Worm (Caenorhabditis elegans) whole organism, young adult: ENCODE data around the gene snr-6.

ENCODE experiments used
- B0261.1 ChIP-seq: sonication (generic microtip); optimal IDR thresholded peaks from 2 replicates; lab custom pipeline; 2016; ENCODE audit warnings: mild to moderate bottlenecking, missing genetic modification characterization, moderate library complexity, missing compliant biosample characterization
- C06A6.2 ChIP-seq: fragments of 200-800 bp; sonication (Bioruptor generic); conservative IDR thresholded peaks from 2 replicates; pipeline ENCODE4 v1.3.6; 2022; ENCODE audit warnings: missing genetic modification characterization, missing compliant biosample characterization
- C17E4.6 ChIP-seq: fragments of 200-800 bp; sonication (Bioruptor generic); IDR thresholded peaks from 2 replicates; pipeline ENCODE4 v1.3.6; 2022; ENCODE audit warnings: missing genetic modification reagents, missing genetic modification characterization, missing compliant biosample characterization
- D2030.7 ChIP-seq: fragments of 200-800 bp; sonication (Bioruptor generic); IDR thresholded peaks from 2 replicates; pipeline ENCODE4 v1.3.6; 2022; ENCODE audit warnings: missing genetic modification reagents, missing genetic modification characterization, missing compliant biosample characterization
- F49E8.2 ChIP-seq: sonication (generic microtip); optimal IDR thresholded peaks from 3 replicates; lab custom pipeline; 2017; ENCODE audit warnings: missing genetic modification characterization, mild to moderate bottlenecking, missing compliant biosample characterization, antibody characterized with exemption, moderate library complexity; ENCODE audit not compliant: insufficient read depth
- F52B5.7 ChIP-seq: sonication (generic microtip); optimal IDR thresholded peaks from 2 replicates; lab custom pipeline; 2016; ENCODE audit warnings: mild to moderate bottlenecking, missing genetic modification characterization, missing compliant biosample characterization
- F57C9.4 ChIP-seq: sonication (generic microtip); optimal IDR thresholded peaks from 2 replicates; lab custom pipeline; 2017; ENCODE audit warnings: mild to moderate bottlenecking, missing genetic modification characterization, missing compliant biosample characterization
- K12H6.12 ChIP-seq: fragments of 200-800 bp; sonication (Bioruptor generic); optimal IDR thresholded peaks from 2 replicates; lab custom pipeline; 2018; ENCODE audit warnings: mild to moderate bottlenecking, missing genetic modification characterization, missing compliant biosample characterization
- T07F8.4 ChIP-seq: sonication (generic microtip); optimal IDR thresholded peaks from 2 replicates; lab custom pipeline; 2016; ENCODE audit warnings: mild to moderate bottlenecking, missing genetic modification characterization, moderate library complexity, missing compliant biosample characterization
- Y53F4B.3 ChIP-seq: fragments of 200-800 bp; sonication (Bioruptor generic); IDR thresholded peaks from 2 replicates; pipeline ENCODE4 v1.3.6; 2022; ENCODE audit warnings: missing genetic modification reagents, missing genetic modification characterization, missing compliant biosample characterization
- Y56A3A.18 ChIP-seq: fragments of 200-800 bp; sonication (Bioruptor generic); IDR thresholded peaks from 2 replicates; pipeline ENCODE4 v1.3.6; 2022; ENCODE audit warnings: missing genetic modification reagents, missing genetic modification characterization, missing compliant biosample characterization
- Y67H2A.10 ChIP-seq: fragments of 200-800 bp; sonication (Bioruptor generic); conservative IDR thresholded peaks from 2 replicates; pipeline ENCODE4 v1.3.6; 2022; ENCODE audit warnings: missing genetic modification reagents, missing genetic modification characterization, missing compliant biosample characterization
- akir-1 ChIP-seq: fragments of 200-800 bp; sonication (Bioruptor generic); optimal IDR thresholded peaks from 2 replicates; lab custom pipeline; 2018; ENCODE audit warnings: mild to moderate bottlenecking, missing genetic modification characterization, moderate library complexity, missing compliant biosample characterization
- aptf-2 ChIP-seq: fragments of 200-800 bp; sonication (Bioruptor generic); conservative IDR thresholded peaks from 2 replicates; pipeline ENCODE4 v1.3.6; 2022; ENCODE audit warnings: missing genetic modification reagents, missing genetic modification characterization, missing compliant biosample characterization
- atf-7 ChIP-seq: sonication (generic microtip); optimal IDR thresholded peaks from 2 replicates; lab custom pipeline; 2017; ENCODE audit warnings: mild to moderate bottlenecking, missing genetic modification characterization, missing compliant biosample characterization
- attf-6 ChIP-seq: fragments of 200-800 bp; sonication (Bioruptor generic); IDR thresholded peaks from 2 replicates; pipeline ENCODE4 v1.3.6; 2022; ENCODE audit warnings: missing genetic modification reagents, missing genetic modification characterization, missing compliant biosample characterization
- bed-1 ChIP-seq: fragments of 200-800 bp; sonication (Bioruptor generic); IDR thresholded peaks from 2 replicates; pipeline ENCODE4 v1.3.6; 2022; ENCODE audit warnings: missing genetic modification reagents, missing genetic modification characterization, missing compliant biosample characterization
- ccch-3 ChIP-seq: fragments of 200-800 bp; sonication (Bioruptor generic); optimal IDR thresholded peaks from 2 replicates; lab custom pipeline; 2018; ENCODE audit warnings: mild to moderate bottlenecking, missing genetic modification characterization, missing compliant biosample characterization
- ceh-91 ChIP-seq: fragments of 200-800 bp; sonication (Bioruptor generic); IDR thresholded peaks from 2 replicates; pipeline ENCODE4 v1.3.6; 2022; ENCODE audit warnings: missing genetic modification reagents, missing genetic modification characterization, missing compliant biosample characterization
- ekl-4 ChIP-seq: fragments of 200-800 bp; sonication (Bioruptor generic); IDR thresholded peaks from 2 replicates; pipeline ENCODE4 v1.3.6; 2022; ENCODE audit warnings: missing genetic modification reagents, missing genetic modification characterization, missing compliant biosample characterization
- ets-4 ChIP-seq: fragments of 200-800 bp; sonication (Bioruptor generic); optimal IDR thresholded peaks from 2 replicates; lab custom pipeline; 2018; ENCODE audit warnings: mild to moderate bottlenecking, missing genetic modification characterization, missing compliant biosample characterization
- hmg-20 ChIP-seq: fragments of 200-800 bp; sonication (Bioruptor generic); IDR thresholded peaks from 2 replicates; pipeline ENCODE4 v1.3.6; 2022; ENCODE audit warnings: missing genetic modification reagents, missing genetic modification characterization, missing compliant biosample characterization
- hrde-1 ChIP-seq: sonication (generic microtip); optimal IDR thresholded peaks from 2 replicates; lab custom pipeline; 2016; ENCODE audit warnings: missing genetic modification characterization, mild to moderate bottlenecking, missing compliant biosample characterization, moderate library complexity, missing genotype, missing genetic modification reagents, borderline replicate concordance
- hsf-1 ChIP-seq: fragments of 200-800 bp; sonication (Bioruptor generic); IDR thresholded peaks from 2 replicates; pipeline ENCODE4 v1.3.6; 2022; ENCODE audit warnings: missing genetic modification reagents, missing genetic modification characterization, missing compliant biosample characterization
- lin-26 ChIP-seq: fragments of 200-800 bp; sonication (Bioruptor generic); IDR thresholded peaks from 2 replicates; pipeline ENCODE4 v1.3.6; 2022; ENCODE audit warnings: missing genetic modification reagents, missing genetic modification characterization, missing compliant biosample characterization
- lin-40 ChIP-seq: sonication (generic microtip); optimal IDR thresholded peaks from 2 replicates; lab custom pipeline; 2016; ENCODE audit warnings: missing genetic modification characterization, mild to moderate bottlenecking, missing compliant biosample characterization, missing genotype, missing genetic modification reagents
- lin-54 ChIP-seq: fragments of 200-800 bp; sonication (Bioruptor generic); optimal IDR thresholded peaks from 2 replicates; lab custom pipeline; 2018; ENCODE audit warnings: mild to moderate bottlenecking, missing genetic modification characterization, missing compliant biosample characterization
- lir-1 ChIP-seq: fragments of 200-800 bp; sonication (Bioruptor generic); conservative IDR thresholded peaks from 2 replicates; pipeline ENCODE4 v1.3.6; 2022; ENCODE audit warnings: missing genetic modification reagents, missing genetic modification characterization, missing compliant biosample characterization
- madf-10 ChIP-seq: sonication (generic microtip); optimal IDR thresholded peaks from 2 replicates; lab custom pipeline; 2016; ENCODE audit warnings: mild to moderate bottlenecking, missing genetic modification characterization, missing compliant biosample characterization
- madf-3 ChIP-seq: fragments of 200-800 bp; sonication (Bioruptor generic); IDR thresholded peaks from 2 replicates; pipeline ENCODE4 v1.3.6; 2022; ENCODE audit warnings: missing genetic modification reagents, missing genetic modification characterization, missing compliant biosample characterization
- madf-6 ChIP-seq: fragments of 200-800 bp; sonication (Bioruptor generic); IDR thresholded peaks from 2 replicates; pipeline ENCODE4 v1.3.6; 2022; ENCODE audit warnings: missing genetic modification reagents, missing genetic modification characterization, missing compliant biosample characterization
- mcd-1 ChIP-seq: fragments of 200-800 bp; sonication (Bioruptor generic); IDR thresholded peaks from 2 replicates; pipeline ENCODE4 v1.3.6; 2022; ENCODE audit warnings: missing genetic modification reagents, missing genetic modification characterization, missing compliant biosample characterization
- nfya-1 ChIP-seq: sonication (generic microtip); optimal IDR thresholded peaks from 2 replicates; lab custom pipeline; 2017; ENCODE audit warnings: antibody characterized with exemption, missing compliant biosample characterization, missing genetic modification characterization, borderline replicate concordance; ENCODE audit not compliant: insufficient read depth
- nfya-2 ChIP-seq: fragments of 200-800 bp; sonication (Bioruptor generic); IDR thresholded peaks from 2 replicates; pipeline ENCODE4 v1.3.6; 2022; ENCODE audit warnings: missing genetic modification reagents, missing genetic modification characterization, missing compliant biosample characterization
- nhr-90 ChIP-seq: sonication (generic microtip); optimal IDR thresholded peaks from 2 replicates; lab custom pipeline; 2016; ENCODE audit warnings: missing genotype, mild to moderate bottlenecking, missing genetic modification characterization, missing compliant biosample characterization
- snpc-1.1 ChIP-seq: sonication (generic microtip); optimal IDR thresholded peaks from 2 replicates; lab custom pipeline; 2017; ENCODE audit warnings: missing genetic modification characterization, mild to moderate bottlenecking, missing compliant biosample characterization, antibody characterized with exemption, moderate library complexity, missing genotype, missing genetic modification reagents; ENCODE audit not compliant: insufficient read depth
- snpc-1.3 ChIP-seq: sonication (generic microtip); optimal IDR thresholded peaks from 2 replicates; lab custom pipeline; 2017; ENCODE audit warnings: missing genetic modification characterization, mild to moderate bottlenecking, missing compliant biosample characterization, antibody characterized with exemption, moderate library complexity, missing genotype, missing genetic modification reagents; ENCODE audit not compliant: insufficient read depth
- snpc-3.4 ChIP-seq: sonication (generic microtip); optimal IDR thresholded peaks from 2 replicates; lab custom pipeline; 2017; ENCODE audit warnings: missing genetic modification characterization, mild to moderate bottlenecking, missing compliant biosample characterization, antibody characterized with exemption, moderate library complexity, missing genotype, missing genetic modification reagents
- snpc-4 ChIP-seq, 5 experiments: fragments of 150-350 bp in 1 of 5; sonication (generic microtip) in 4 of 5; optimal IDR thresholded peaks; 2 replicates each; lab custom pipeline; 2014 to 2018; ENCODE audit warnings: missing genetic modification characterization in 5 of 5, missing biosample characterization in 3 of 5, antibody characterized with exemption in 2 of 5, mild to moderate bottlenecking in 2 of 5, missing compliant biosample characterization in 2 of 5, missing genotype in 2 of 5, moderate library complexity in 2 of 5, missing genetic modification reagents in 1 of 5
- tlf-1 ChIP-seq: fragments of 200-800 bp; sonication (Bioruptor generic); optimal IDR thresholded peaks from 2 replicates; lab custom pipeline; 2018; ENCODE audit warnings: mild to moderate bottlenecking, missing genetic modification characterization, missing compliant biosample characterization
- unc-130 ChIP-seq: sonication (generic microtip); optimal IDR thresholded peaks from 2 replicates; lab custom pipeline; 2016; ENCODE audit warnings: missing genetic modification reagents, missing genetic modification characterization, missing compliant biosample characterization
- xnd-1 ChIP-seq: sonication (generic microtip); optimal IDR thresholded peaks from 2 replicates; lab custom pipeline; 2016; ENCODE audit warnings: missing genotype, missing genetic modification reagents, missing genetic modification characterization, missing compliant biosample characterization
- zfh-2 ChIP-seq: fragments of 200-800 bp; sonication (Bioruptor generic); conservative IDR thresholded peaks from 2 replicates; pipeline ENCODE4 v1.3.6; 2022; ENCODE audit warnings: missing genetic modification reagents, missing genetic modification characterization, missing compliant biosample characterization
- zim-3 ChIP-seq: sonication (generic microtip); optimal IDR thresholded peaks from 2 replicates; lab custom pipeline; 2017; ENCODE audit warnings: mild to moderate bottlenecking, missing genetic modification characterization, moderate library complexity, missing compliant biosample characterization
- ztf-22 ChIP-seq: fragments of 200-800 bp; sonication (Bioruptor generic); optimal IDR thresholded peaks from 2 replicates; lab custom pipeline; 2018; ENCODE audit warnings: mild to moderate bottlenecking, missing genetic modification characterization, moderate library complexity, missing compliant biosample characterization

Gene snr-6

ce11 chrIII:12453315-12453714, 23.9 kb upstream of the snr-6 start, which contains the start of gene ani-1 (continued):
- TF ChIP-seq F57C9.4, result no peak
- TF ChIP-seq ceh-91, result peak; percentile 85
- peak; percentile 93 for TF ChIP-seq madf-6
- TF ChIP-seq xnd-1 (tag; lab: Kevin White, UChicago), result peak; percentile 72
- TF ChIP-seq C17E4.6 (GFP tag; lab: Robert Waterston, UW), result peak; percentile 59; the same call in 1 of the 2 replicates
- peak; percentile 76 for TF ChIP-seq tlf-1 (GFP tag; lab: Kevin White, UChicago)
- TF ChIP-seq attf-6 (GFP tag; lab: Robert Waterston, UW), result 0 out of 2 replicates have a peak, but pooled peaks have one; percentile 10
- TF ChIP-seq snpc-1.3, result peak; percentile 68
- TF ChIP-seq T07F8.4 (tag; lab: Kevin White, UChicago), result no peak
- peak; percentile 83 for TF ChIP-seq mcd-1 (GFP tag; lab: Robert Waterston, UW)
- 0 out of 2 replicates have a peak, but pooled peaks have one; percentile 32 for TF ChIP-seq Y67H2A.10
- TF ChIP-seq C06A6.2 (GFP tag; lab: Robert Waterston, UW), result peak; percentile 32; the same call in 1 of the 2 replicates
- peak; percentile 57 for TF ChIP-seq lin-40
- TF ChIP-seq hsf-1 (GFP tag; lab: Robert Waterston, UW), result peak; percentile 38; the same call in 1 of the 2 replicates
- TF ChIP-seq akir-1 (GFP tag; lab: Kevin White, UChicago), result no peak
- peak; percentile 47 for TF ChIP-seq unc-130 (GFP tag; lab: Kevin White, UChicago)
- TF ChIP-seq ekl-4 (GFP tag; lab: Robert Waterston, UW), result peak; percentile 61
- peak; percentile 68 for TF ChIP-seq snpc-3.4
- no peak for TF ChIP-seq zim-3 (tag; lab: Kevin White, UChicago)
- TF ChIP-seq B0261.1 (tag; lab: Kevin White, UChicago), result no peak
- TF ChIP-seq hrde-1 (tag; lab: Kevin White, UChicago), result peak; percentile 9
- no peak for TF ChIP-seq ets-4 (GFP tag; lab: Kevin White, UChicago)
- peak; percentile 20 for TF ChIP-seq F52B5.7 (tag; lab: Kevin White, UChicago)
- no peak for TF ChIP-seq nfya-2
- TF ChIP-seq aptf-2, result 0 out of 2 replicates have a peak, but pooled peaks have one; percentile 30
- TF ChIP-seq ztf-22 (GFP tag; lab: Kevin White, UChicago), result no peak
- peak; percentile 52; the same call in 1 of the 2 replicates for TF ChIP-seq zfh-2
- no peak for TF ChIP-seq hmg-20 (GFP tag; lab: Robert Waterston, UW)
- no peak for TF ChIP-seq Y56A3A.18 (GFP tag; lab: Robert Waterston, UW)
- no peak for TF ChIP-seq madf-10
- TF ChIP-seq D2030.7 (GFP tag; lab: Robert Waterston, UW), result peak; percentile 84
- no peak for TF ChIP-seq snpc-4 (GFP tag; optimal IDR thresholded peaks at IDR 0.05; lab: Kevin White, UChicago)
- peak; percentile 29 to 56 (median 40) for TF ChIP-seq snpc-4 (tag; optimal IDR thresholded peaks at IDR 0.05; lab: Kevin White, UChicago)
- no peak for TF ChIP-seq ccch-3 (GFP tag; lab: Kevin White, UChicago)
- peak; percentile 89 for TF ChIP-seq lin-54 (GFP tag; lab: Kevin White, UChicago)
- no peak for TF ChIP-seq bed-1 (GFP tag; lab: Robert Waterston, UW)
- peak; percentile 89 for TF ChIP-seq madf-3 (GFP tag; lab: Robert Waterston, UW)
- no peak for TF ChIP-seq nhr-90 (tag; lab: Kevin White, UChicago)
- peak; percentile 14 for TF ChIP-seq K12H6.12 (tag; lab: Kevin White, UChicago)
- TF ChIP-seq nfya-1 (tag; lab: Kevin White, UChicago), result no peak
- peak; percentile 56 for TF ChIP-seq snpc-1.1 (tag; lab: Kevin White, UChicago)
- TF ChIP-seq F49E8.2 (tag; lab: Kevin White, UChicago), result peak; percentile 32
- TF ChIP-seq lin-26 (GFP tag; lab: Robert Waterston, UW), result 0 out of 2 replicates have a peak, but pooled peaks have one; percentile 8
- no peak; the same call in 1 of the 2 replicates for TF ChIP-seq lir-1 (GFP tag; lab: Robert Waterston, UW)
- TF ChIP-seq atf-7 (tag; lab: Kevin White, UChicago), result no peak
- 0 out of 2 replicates have a peak, but pooled peaks have one; percentile 42 for TF ChIP-seq Y53F4B.3
